Worm (Caenorhabditis elegans) whole organism, L2 larva: ENCODE results near the gene srd-39.

Source experiments
- R02D3.7 ChIP-seq: fragments of 150-350 bp; optimal IDR thresholded peaks from 2 replicates; lab custom pipeline; 2014; ENCODE audit warnings: missing biosample characterization, missing genetic modification characterization
- ama-1 ChIP-seq: fragments of 150-350 bp; optimal IDR thresholded peaks from 2 replicates; lab custom pipeline; 2018; ENCODE audit warnings: inconsistent platforms
- lin-13 ChIP-seq: fragments of 150-350 bp; optimal IDR thresholded peaks from 2 replicates; lab custom pipeline; 2014; ENCODE audit warnings: missing biosample characterization, missing genetic modification reagents, missing genetic modification characterization
- lsy-2 ChIP-seq, 2 experiments: fragments of 150-350 bp in 1 of 2; sonication (generic microtip) in 1 of 2; optimal IDR thresholded peaks; 2 replicates each; lab custom pipeline; 2014 to 2017; ENCODE audit warnings: missing biosample characterization in 2 of 2, missing genetic modification characterization in 2 of 2
- mdl-1 ChIP-seq, 2 experiments: fragments of 150-350 bp in 1 of 2; sonication (generic microtip) in 1 of 2; optimal IDR thresholded peaks; 2 replicates each; lab custom pipeline; 2017; ENCODE audit warnings: missing biosample characterization in 2 of 2, missing genetic modification characterization in 2 of 2
- skn-1 ChIP-seq: sonication (generic microtip); optimal IDR thresholded peaks from 2 replicates; lab custom pipeline; 2017; ENCODE audit warnings: missing biosample characterization, missing genetic modification characterization
- snpc-4 ChIP-seq: fragments of 150-350 bp; optimal IDR thresholded peaks from 2 replicates; lab custom pipeline; 2014; ENCODE audit warnings: missing biosample characterization, missing genetic modification characterization
- unc-62 ChIP-seq: fragments of 150-350 bp; optimal IDR thresholded peaks from 2 replicates; lab custom pipeline; 2014; ENCODE audit warnings: missing biosample characterization, missing genetic modification reagents, missing genetic modification characterization
- zag-1 ChIP-seq: fragments of 150-350 bp; optimal IDR thresholded peaks from 2 replicates; lab custom pipeline; 2014; ENCODE audit warnings: missing biosample characterization, missing genetic modification characterization
- ztf-11 ChIP-seq: sonication (generic microtip); optimal IDR thresholded peaks from 2 replicates; lab custom pipeline; 2017; ENCODE audit warnings: missing biosample characterization, missing genetic modification characterization

ce11 chrX:13257577-13257976 is 42.8 kb downstream of the srd-39 start, which contains the start of gene K08H2.10:
- TF ChIP-seq snpc-4 (tag; lab: Kevin White, UChicago): no peak
- TF ChIP-seq ama-1: no peak
- TF ChIP-seq R02D3.7 (tag; lab: Kevin White, UChicago): no peak
- no peak for TF ChIP-seq lsy-2 (tag; optimal IDR thresholded peaks at IDR 0.05; lab: Kevin White, UChicago)
- TF ChIP-seq ztf-11 (tag; lab: Kevin White, UChicago): no peak
- no peak for TF ChIP-seq skn-1 (tag; lab: Kevin White, UChicago)
- no peak for TF ChIP-seq zag-1 (tag; lab: Kevin White, UChicago)
- TF ChIP-seq mdl-1 (tag; optimal IDR thresholded peaks at IDR 0.05; lab: Kevin White, UChicago): no peak
- no peak for TF ChIP-seq lin-13 (GFP tag; lab: Kevin White, UChicago)
- TF ChIP-seq unc-62: no peak
